Worm (Caenorhabditis elegans): ENCODE results near the gene rpl-38.
A peak's percentile ranks its signal among the peaks of the same experiment; 100 is the strongest.

- TF ChIP-seq him-1 (tag; optimal IDR thresholded peaks at IDR 0.05) (peak; percentile 37), W03F9.2 (tag; optimal IDR thresholded peaks at IDR 0.05) (no peak), dao-5 (tag; optimal IDR thresholded peaks at IDR 0.05) (no peak)
Measured at ce11 chrV:15551642-15552041, 39.7 kb downstream of the rpl-38 start.

All from whole organism, L4/young adult.